Worm (Caenorhabditis elegans) whole organism, dauer: ENCODE results near the gene ZK813.5.

Experiments used
- unc-62 ChIP-seq: sonication (generic microtip); optimal IDR thresholded peaks from 2 replicates; lab custom pipeline; 2017; ENCODE audit warnings: missing biosample characterization, missing genetic modification reagents, missing genetic modification characterization

ZK813.5 gene

ce11 chrX:3464309-3465038, 13.5 kb upstream of the ZK813.5 start:
- TF ChIP-seq unc-62 (GFP tag; lab: Kevin White, UChicago) = no peak

- no peak for TF ChIP-seq unc-62 (GFP tag; lab: Kevin White, UChicago)
Measured at ce11 chrX:3463875-3464274, 12.9 kb upstream of the ZK813.5 start.

- no peak for TF ChIP-seq unc-62 (GFP tag; lab: Kevin White, UChicago)
Measured at ce11 chrX:3462086-3462485, 11.1 kb upstream of the ZK813.5 start.

- TF ChIP-seq unc-62 (GFP tag; lab: Kevin White, UChicago) = no peak
Measured at ce11 chrX:3455561-3455960, 4.5 kb upstream of the ZK813.5 start.

- no peak for TF ChIP-seq unc-62 (GFP tag; lab: Kevin White, UChicago)
Measured at ce11 chrX:3453870-3454269, 2.8 kb upstream of the ZK813.5 start.

ce11 chrX:3446011-3446410, 5.0 kb downstream of the ZK813.5 start, which contains the start of gene ZK813.1:
Gene ZK813.1, plus strand, starts transcription at chrX:3446311.
- TF ChIP-seq unc-62 (GFP tag; lab: Kevin White, UChicago) = no peak

- no peak for TF ChIP-seq unc-62 (GFP tag; lab: Kevin White, UChicago)
Measured at ce11 chrX:3444514-3444913, 6.5 kb downstream of the ZK813.5 start, which contains the start of gene ZK813.7. Gene ZK813.7, plus strand, starts transcription at chrX:3444814.

ce11 chrX:3443526-3443925, 7.5 kb downstream of the ZK813.5 start, which contains the start of gene ZK813.2:
Gene ZK813.2, plus strand, starts transcription at chrX:3443826.
- TF ChIP-seq unc-62 (GFP tag; lab: Kevin White, UChicago) = no peak

- no peak for TF ChIP-seq unc-62 (GFP tag; lab: Kevin White, UChicago)
Measured at ce11 chrX:3441539-3441938, 9.5 kb downstream of the ZK813.5 start, which contains the start of gene ZK813.3. Gene ZK813.3, plus strand, starts transcription at chrX:3441839.

ce11 chrX:3440308-3440707, 10.7 kb downstream of the ZK813.5 start:
- TF ChIP-seq unc-62 (GFP tag; lab: Kevin White, UChicago) = no peak

ce11 chrX:3439823-3440222, 11.2 kb downstream of the ZK813.5 start:
- TF ChIP-seq unc-62 (GFP tag; lab: Kevin White, UChicago) = no peak

- TF ChIP-seq unc-62 (GFP tag; lab: Kevin White, UChicago) = no peak
Measured at ce11 chrX:3430020-3430419, 21.0 kb downstream of the ZK813.5 start, which contains the start of gene ZK813.4. Gene ZK813.4, minus strand, starts transcription at chrX:3430120.

- TF ChIP-seq unc-62 (GFP tag; lab: Kevin White, UChicago) = no peak
Measured at ce11 chrX:3429122-3429521, 21.9 kb downstream of the ZK813.5 start.

- no peak for TF ChIP-seq unc-62 (GFP tag; lab: Kevin White, UChicago)
Measured at ce11 chrX:3424516-3424915, 26.5 kb downstream of the ZK813.5 start, which contains the start of gene ZK813.6. Gene ZK813.6, plus strand, starts transcription at chrX:3424816.

- TF ChIP-seq unc-62 (GFP tag; lab: Kevin White, UChicago) = no peak
Measured at ce11 chrX:3419084-3419483, 31.9 kb downstream of the ZK813.5 start, which contains the start of gene C04F6.7. Gene C04F6.7, minus strand, starts transcription at chrX:3419184.

ce11 chrX:3416063-3416462, 35.0 kb downstream of the ZK813.5 start:
- TF ChIP-seq unc-62 (GFP tag; lab: Kevin White, UChicago) = no peak

ce11 chrX:3414660-3415144, 36.3 kb downstream of the ZK813.5 start, which contains the start of gene dhs-27:
Gene dhs-27, minus strand, starts transcription at chrX:3414710.
- TF ChIP-seq unc-62 (GFP tag; lab: Kevin White, UChicago) = no peak
